Worm (Caenorhabditis elegans) whole organism, dauer: ENCODE results near the gene srj-24.

ENCODE experiments used
- unc-62 ChIP-seq: sonication (generic microtip); optimal IDR thresholded peaks from 2 replicates; lab custom pipeline; 2017; ENCODE audit warnings: missing biosample characterization, missing genetic modification reagents, missing genetic modification characterization

The srj-24 gene

DNA sequence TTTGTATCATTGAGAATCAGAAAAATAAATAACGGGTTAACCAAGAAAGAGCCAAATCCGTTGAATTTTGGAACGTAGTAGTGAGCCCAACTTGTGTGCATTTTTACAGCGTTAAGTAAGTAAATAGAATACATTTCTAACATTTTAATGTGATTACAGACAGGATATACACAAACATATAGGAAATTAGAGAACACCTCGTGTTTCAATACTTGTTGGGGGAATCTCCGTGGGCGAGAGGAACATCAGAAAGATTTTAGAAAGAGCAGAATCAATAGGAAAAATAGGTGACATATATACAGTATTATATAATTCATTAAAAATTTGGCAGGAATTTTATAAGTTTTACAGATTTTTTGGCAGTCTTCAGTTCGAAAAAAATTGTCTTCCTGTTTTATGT, at the start of gene srj-24:
Gene srj-24 (minus strand): TSS at position 101 of the 400 bp plus-strand sequence.
- TF ChIP-seq unc-62 (GFP tag; lab: Kevin White, UChicago), result no peak

DNA sequence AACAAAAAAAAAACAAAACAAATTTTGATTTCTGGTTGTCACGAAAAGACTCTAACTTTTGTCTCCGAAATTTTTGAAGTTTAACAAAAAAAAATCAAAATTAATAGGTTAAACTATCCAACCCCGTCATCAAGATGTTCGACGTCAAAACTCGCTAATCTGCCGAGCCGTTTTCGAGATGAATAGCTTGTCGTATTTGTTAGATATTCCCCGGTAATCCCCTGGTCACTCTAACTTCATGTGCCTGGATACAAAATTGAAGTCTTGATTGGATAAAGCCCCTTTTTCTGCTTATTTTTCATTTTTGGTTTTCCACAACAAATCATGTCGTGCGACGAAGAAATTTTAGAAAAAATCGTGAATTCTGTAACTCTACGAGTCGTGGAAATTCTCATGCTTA, 43.8 kb upstream of the srj-24 start, which contains the start of gene srab-16:
Gene srab-16 (plus strand): TSS at position 301 of the 400 bp plus-strand sequence.
- no peak for TF ChIP-seq unc-62 (GFP tag; lab: Kevin White, UChicago)

DNA sequence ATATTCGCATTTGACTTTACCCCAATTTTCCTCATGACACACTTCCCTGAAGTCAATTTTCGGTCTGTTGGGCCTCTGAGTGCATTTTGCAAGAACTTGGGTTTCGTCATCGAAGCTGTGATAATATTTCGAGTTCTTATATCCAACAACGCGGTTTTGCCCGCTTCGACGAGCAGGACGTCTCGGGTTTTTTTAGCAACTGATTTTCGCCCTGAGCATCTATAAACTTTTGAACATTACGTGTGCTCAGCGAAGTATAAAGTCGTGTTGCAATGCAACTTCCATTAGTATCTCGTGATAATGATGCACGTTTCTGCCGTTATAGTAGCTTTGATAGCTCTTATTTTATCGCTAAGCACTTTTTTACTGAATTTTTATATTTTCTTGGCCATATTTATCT, 41.3 kb upstream of the srj-24 start, which contains the start of gene srbc-60:
Gene srbc-60 (plus strand): TSS at position 301 of the 400 bp plus-strand sequence.
- TF ChIP-seq unc-62 (GFP tag; lab: Kevin White, UChicago), result no peak

DNA sequence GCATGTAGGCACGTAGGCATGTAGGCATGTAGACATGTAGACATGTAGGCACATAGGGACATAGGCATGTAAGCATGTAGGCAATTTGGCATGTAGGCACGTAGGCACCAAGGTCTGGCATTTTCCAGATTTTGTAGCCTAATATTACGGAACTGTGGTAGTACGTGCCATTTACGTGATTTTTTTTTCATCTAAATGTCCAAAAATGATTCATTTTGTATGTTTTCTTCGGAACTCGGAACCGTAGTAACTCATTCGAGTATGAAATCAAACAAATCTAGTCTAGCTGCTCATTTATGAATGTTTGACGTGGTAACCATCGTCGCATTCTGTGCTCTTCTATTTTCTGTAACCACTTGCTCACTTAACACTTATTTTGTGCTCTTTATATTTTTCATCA, 39.7 kb upstream of the srj-24 start, which contains the start of gene srbc-59:
Gene srbc-59 (plus strand): TSS at position 301 of the 400 bp plus-strand sequence.
- TF ChIP-seq unc-62 (GFP tag; lab: Kevin White, UChicago), result no peak

ce11 chrV:777285-777684, 38.6 kb upstream of the srj-24 start, which contains the start of gene R09E12.9:
R09E12.9 (plus strand) TSS chrV:777600.
- no peak for TF ChIP-seq unc-62 (GFP tag; lab: Kevin White, UChicago)

DNA sequence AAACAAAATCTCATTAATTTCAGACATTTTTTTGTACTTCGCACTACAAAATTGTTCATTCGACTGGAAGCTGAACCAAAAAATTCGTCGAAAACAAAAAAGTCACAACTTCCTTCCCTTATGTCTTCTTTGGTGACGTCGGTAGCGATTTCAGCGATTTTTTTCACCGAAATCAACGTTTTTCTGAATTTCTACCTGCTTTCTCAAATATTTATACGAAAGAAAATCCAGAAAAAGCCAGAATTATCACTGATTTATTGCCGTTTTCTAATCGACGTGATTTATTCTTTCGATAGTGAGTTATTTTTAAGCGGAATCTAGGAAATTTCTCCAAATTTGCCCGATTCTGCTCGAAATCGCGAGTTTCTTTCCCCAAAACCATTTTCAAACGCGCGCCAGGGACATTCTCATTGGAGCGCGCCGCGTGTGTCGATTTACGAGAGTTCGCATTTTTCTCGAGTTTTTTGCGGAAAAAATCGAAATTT, 36.2 kb upstream of the srj-24 start, which contains the start of gene srbc-58:
Gene srbc-58 (plus strand): TSS at position 121 of the 485 bp plus-strand sequence.
- TF ChIP-seq unc-62 (GFP tag; lab: Kevin White, UChicago), result no peak

ce11 chrV:774341-774740, 35.7 kb upstream of the srj-24 start:
- TF ChIP-seq unc-62 (GFP tag; lab: Kevin White, UChicago), result no peak

- no peak for TF ChIP-seq unc-62 (GFP tag; lab: Kevin White, UChicago)
These were observed 34.6 kb upstream of the srj-24 start, which contains the start of gene sti-1 for ce11 chrV:773256-773655. sti-1 (plus strand) TSS chrV:773518.

DNA sequence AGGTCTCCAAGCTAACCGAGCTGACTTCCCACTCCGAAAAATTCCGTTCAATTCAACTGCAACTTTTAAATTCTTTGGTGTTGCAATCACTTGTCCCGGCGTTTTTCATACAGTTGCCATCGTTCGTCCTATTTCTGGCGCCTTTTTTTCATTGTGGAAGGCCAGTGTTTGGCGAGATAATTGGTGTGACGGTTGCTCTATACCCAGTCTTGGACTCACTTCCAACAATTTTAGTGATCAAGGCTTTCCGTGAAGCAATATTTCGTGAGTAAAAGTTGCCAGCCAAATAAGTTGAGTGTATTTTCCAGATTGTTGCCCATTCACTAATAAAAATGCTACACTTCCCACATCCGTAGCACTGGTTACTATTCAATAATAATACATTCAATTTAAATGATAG, 33.5 kb upstream of the srj-24 start:
- no peak for TF ChIP-seq unc-62 (GFP tag; lab: Kevin White, UChicago)

DNA sequence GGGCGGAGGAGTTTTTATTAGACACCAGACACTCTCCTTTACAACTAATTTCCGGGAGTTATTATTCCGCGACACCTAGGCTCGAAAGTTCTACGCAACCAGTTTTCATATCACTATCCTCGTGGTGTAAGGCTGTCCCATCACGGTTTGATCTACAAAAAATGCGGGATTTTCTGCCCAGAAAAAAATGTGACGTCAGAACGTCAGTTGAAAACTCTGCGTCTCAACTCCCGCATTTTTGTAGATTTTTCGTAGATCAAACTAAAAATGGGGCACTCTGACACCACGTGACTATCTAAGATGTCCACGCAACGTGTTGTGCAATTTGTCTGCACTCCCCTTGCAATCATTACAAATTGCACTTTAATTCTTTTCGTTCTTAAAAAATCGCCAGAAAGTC, 26.1 kb upstream of the srj-24 start, which contains the start of gene str-238:
Gene str-238 (plus strand): TSS at position 301 of the 400 bp plus-strand sequence.
- TF ChIP-seq unc-62 (GFP tag; lab: Kevin White, UChicago), result no peak

- TF ChIP-seq unc-62 (GFP tag; lab: Kevin White, UChicago), result no peak
These were observed 23.7 kb upstream of the srj-24 start, which contains the start of gene srp-2 for ce11 chrV:762340-762739. srp-2 (plus strand) TSS chrV:762640.

- TF ChIP-seq unc-62 (GFP tag; lab: Kevin White, UChicago), result no peak
These were observed 23.2 kb upstream of the srj-24 start, which contains the start of gene C05E4.12 for ce11 chrV:761882-762281. C05E4.12 (minus strand) TSS chrV:761982.

- TF ChIP-seq unc-62 (GFP tag; lab: Kevin White, UChicago), result no peak
These were observed 22.6 kb upstream of the srj-24 start, which contains the start of gene C05E4.15 for ce11 chrV:761235-761634. C05E4.15 (minus strand) TSS chrV:761335.

DNA sequence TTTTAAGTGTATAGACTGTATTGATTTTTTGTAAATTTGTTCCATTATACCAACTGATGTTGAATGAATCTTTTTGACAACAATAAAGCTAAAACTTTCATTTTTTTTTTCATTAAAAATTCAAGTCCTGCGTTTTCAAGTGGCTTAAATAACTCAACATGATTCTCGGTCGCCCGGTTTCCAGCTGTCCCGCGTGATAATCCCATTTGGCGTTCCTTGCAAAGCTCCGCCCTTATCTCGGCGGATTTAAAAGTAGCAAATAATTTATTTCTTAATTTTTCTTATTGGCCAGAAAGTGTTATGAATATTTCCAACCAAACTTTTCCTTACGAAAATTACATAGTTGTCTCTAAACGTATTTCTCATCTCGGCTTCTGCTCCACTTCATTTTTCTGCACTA, 17.5 kb upstream of the srj-24 start, which contains the start of gene str-20:
Gene str-20 (plus strand): TSS at position 301 of the 400 bp plus-strand sequence.
- no peak for TF ChIP-seq unc-62 (GFP tag; lab: Kevin White, UChicago)

DNA sequence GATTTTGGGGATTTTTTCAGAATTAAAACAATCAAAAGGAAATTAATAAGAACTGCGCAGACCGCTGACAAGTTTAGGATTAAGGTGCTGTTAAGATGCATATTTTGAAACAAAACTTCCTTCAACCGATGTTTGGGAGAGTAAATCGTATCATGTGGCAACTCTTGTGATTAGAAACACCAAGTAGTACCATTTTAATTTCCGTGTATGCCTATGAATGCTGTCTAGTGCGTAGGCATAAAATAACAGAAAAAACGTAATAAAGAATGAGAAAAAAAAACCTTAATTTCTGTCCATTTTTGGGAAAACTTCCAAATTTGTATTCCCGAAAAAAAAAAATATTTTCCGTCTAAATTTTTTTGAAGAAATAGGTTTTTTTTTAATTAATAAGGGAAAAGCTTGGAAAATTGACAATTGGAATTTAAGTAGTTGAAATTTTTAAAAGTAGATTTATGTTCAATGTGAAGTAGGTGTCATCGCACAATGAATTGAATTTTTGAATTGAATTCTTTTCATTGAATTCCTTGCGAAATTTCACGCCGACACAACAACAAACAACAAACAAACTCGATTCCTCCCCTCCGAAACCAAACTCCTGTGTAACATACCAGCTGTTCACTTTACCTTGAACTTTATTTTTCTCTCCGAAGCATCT, 14.1 kb upstream of the srj-24 start, which contains the start of the genes str-262 and srp-1:
Gene str-262 (minus strand): TSS at position 101 of the 655 bp plus-strand sequence.
Gene srp-1 (plus strand): TSS at position 605 of the 655 bp plus-strand sequence.
- TF ChIP-seq unc-62 (GFP tag; lab: Kevin White, UChicago), result no peak

ce11 chrV:748044-748443, 9.4 kb upstream of the srj-24 start, which contains the start of gene sri-4:
sri-4 (plus strand) TSS chrV:748344.
- TF ChIP-seq unc-62 (GFP tag; lab: Kevin White, UChicago), result no peak
